Worm (Caenorhabditis elegans) whole organism, mixed stage, embryonic: Measurements from ENCODE around the gene ghi-1.

Experiments used
- M03D4.4 ChIP-seq: sonication (generic microtip); optimal IDR thresholded peaks from 2 replicates; lab custom pipeline; 2017; ENCODE audit warnings: mild to moderate bottlenecking, missing genetic modification characterization, missing compliant biosample characterization
- bed-3 ChIP-seq: fragments of 200-800 bp; sonication (Bioruptor generic); optimal IDR thresholded peaks from 3 replicates; lab custom pipeline; 2018; ENCODE audit warnings: mild to moderate bottlenecking, missing genetic modification characterization, moderate library complexity, missing compliant biosample characterization
- blmp-1 ChIP-seq: fragments of 150-350 bp; optimal IDR thresholded peaks from 2 replicates; lab custom pipeline; 2014; ENCODE audit warnings: missing biosample characterization, missing genetic modification characterization
- ceh-39 ChIP-seq: fragments of 150-350 bp; optimal IDR thresholded peaks from 2 replicates; lab custom pipeline; 2014; ENCODE audit warnings: missing biosample characterization, missing genetic modification characterization
- ceh-43 ChIP-seq: fragments of 200-800 bp; sonication (Bioruptor generic); optimal IDR thresholded peaks from 2 replicates; lab custom pipeline; 2018; ENCODE audit warnings: mild to moderate bottlenecking, missing genetic modification characterization, moderate library complexity, missing compliant biosample characterization
- ceh-83 ChIP-seq: fragments of 200-800 bp; sonication (Bioruptor generic); optimal IDR thresholded peaks from 2 replicates; lab custom pipeline; 2018; ENCODE audit warnings: mild to moderate bottlenecking, missing genetic modification characterization, missing compliant biosample characterization
- ces-1 ChIP-seq: fragments of 150-350 bp; optimal IDR thresholded peaks from 2 replicates; lab custom pipeline; 2014; ENCODE audit warnings: missing biosample characterization, missing genetic modification reagents, missing genetic modification characterization
- cnd-1 ChIP-seq: fragments of 200-800 bp; sonication (Bioruptor generic); optimal IDR thresholded peaks from 2 replicates; lab custom pipeline; 2018; ENCODE audit warnings: mild to moderate bottlenecking, missing genetic modification characterization, missing compliant biosample characterization
- drap-1 ChIP-seq: fragments of 200-800 bp; sonication (Bioruptor generic); optimal IDR thresholded peaks from 3 replicates; lab custom pipeline; 2018; ENCODE audit warnings: mild to moderate bottlenecking, missing genetic modification characterization, missing compliant biosample characterization
- elt-1 ChIP-seq: sonication (generic microtip); optimal IDR thresholded peaks from 2 replicates; lab custom pipeline; 2017; ENCODE audit warnings: missing genetic modification characterization, mild to moderate bottlenecking, missing compliant biosample characterization, antibody characterized with exemption, moderate library complexity, borderline replicate concordance; ENCODE audit not compliant: insufficient read depth
- elt-3 ChIP-seq: fragments of 150-350 bp; optimal IDR thresholded peaks from 2 replicates; lab custom pipeline; 2014; ENCODE audit warnings: missing biosample characterization, missing genetic modification characterization
- flh-1 ChIP-seq: fragments of 200-800 bp; sonication (Bioruptor generic); optimal IDR thresholded peaks from 2 replicates; lab custom pipeline; 2018; ENCODE audit warnings: mild to moderate bottlenecking, missing genetic modification characterization, moderate library complexity, missing compliant biosample characterization
- ham-2 ChIP-seq: fragments of 200-800 bp; sonication (Bioruptor generic); optimal IDR thresholded peaks from 2 replicates; lab custom pipeline; 2018; ENCODE audit warnings: mild to moderate bottlenecking, missing genetic modification characterization, missing compliant biosample characterization
- hlh-1 ChIP-seq: fragments of 150-350 bp; optimal IDR thresholded peaks from 2 replicates; lab custom pipeline; 2014; ENCODE audit warnings: missing biosample characterization, missing genetic modification reagents, missing genetic modification characterization
- lin-13 ChIP-seq: fragments of 150-350 bp; optimal IDR thresholded peaks from 2 replicates; lab custom pipeline; 2014; ENCODE audit warnings: missing biosample characterization, missing genetic modification characterization
- lin-32 ChIP-seq: fragments of 200-800 bp; sonication (Bioruptor generic); optimal IDR thresholded peaks from 2 replicates; lab custom pipeline; 2018; ENCODE audit warnings: mild to moderate bottlenecking, missing genetic modification characterization, missing compliant biosample characterization
- lsy-2 ChIP-seq: fragments of 150-350 bp; optimal IDR thresholded peaks from 2 replicates; lab custom pipeline; 2014; ENCODE audit warnings: missing biosample characterization, missing genetic modification characterization
- mab-5 ChIP-seq: fragments of 150-350 bp; optimal IDR thresholded peaks from 2 replicates; lab custom pipeline; 2014; ENCODE audit warnings: missing biosample characterization, missing genetic modification characterization
- mep-1 ChIP-seq: fragments of 150-350 bp; optimal IDR thresholded peaks from 2 replicates; lab custom pipeline; 2017; ENCODE audit warnings: missing biosample characterization, missing genetic modification reagents, missing genetic modification characterization, inconsistent platforms
- mls-2 ChIP-seq: sonication (generic microtip); optimal IDR thresholded peaks from 2 replicates; lab custom pipeline; 2016; ENCODE audit warnings: mild to moderate bottlenecking, missing genetic modification characterization, moderate library complexity, missing compliant biosample characterization
- nhr-12 ChIP-seq: fragments of 150-350 bp; optimal IDR thresholded peaks from 2 replicates; lab custom pipeline; 2014; ENCODE audit warnings: missing biosample characterization, missing genetic modification characterization
- nhr-2 ChIP-seq: fragments of 150-350 bp; optimal IDR thresholded peaks from 2 replicates; lab custom pipeline; 2014; ENCODE audit warnings: missing biosample characterization, missing genetic modification characterization
- nhr-237 ChIP-seq: fragments of 150-350 bp; optimal IDR thresholded peaks from 2 replicates; lab custom pipeline; 2014; ENCODE audit warnings: missing biosample characterization, missing genetic modification characterization
- nhr-28 ChIP-seq: fragments of 150-350 bp; optimal IDR thresholded peaks from 2 replicates; lab custom pipeline; 2014; ENCODE audit warnings: missing biosample characterization, missing genetic modification characterization
- nhr-76 ChIP-seq: sonication (generic microtip); optimal IDR thresholded peaks from 2 replicates; lab custom pipeline; 2017; ENCODE audit warnings: missing biosample characterization, missing genetic modification characterization
- pha-4 ChIP-seq: fragments of 150-350 bp; optimal IDR thresholded peaks from 2 replicates; lab custom pipeline; 2018; ENCODE audit warnings: missing biosample characterization, missing genetic modification reagents, missing genetic modification characterization
- sem-2 ChIP-seq: fragments of 200-800 bp; sonication (Bioruptor generic); optimal IDR thresholded peaks from 2 replicates; lab custom pipeline; 2018; ENCODE audit warnings: mild to moderate bottlenecking, missing genetic modification characterization, missing compliant biosample characterization
- snpc-4 ChIP-seq: fragments of 150-350 bp; optimal IDR thresholded peaks from 2 replicates; lab custom pipeline; 2014; ENCODE audit warnings: missing biosample characterization, missing genetic modification characterization
- sptf-1 ChIP-seq: sonication (generic microtip); optimal IDR thresholded peaks from 2 replicates; lab custom pipeline; 2017; ENCODE audit warnings: mild to moderate bottlenecking, missing genetic modification characterization, moderate library complexity, missing compliant biosample characterization
- tbx-8 ChIP-seq: fragments of 200-800 bp; sonication (Bioruptor generic); optimal IDR thresholded peaks from 2 replicates; lab custom pipeline; 2018; ENCODE audit warnings: mild to moderate bottlenecking, missing genetic modification characterization, moderate library complexity, missing compliant biosample characterization
- unc-120 ChIP-seq: sonication (generic microtip); optimal IDR thresholded peaks from 2 replicates; lab custom pipeline; 2017; ENCODE audit warnings: missing genetic modification characterization, missing compliant biosample characterization; ENCODE audit not compliant: poor library complexity, severe bottlenecking
- unc-39 ChIP-seq: fragments of 150-350 bp; optimal IDR thresholded peaks from 2 replicates; lab custom pipeline; 2014; ENCODE audit warnings: missing biosample characterization, missing genetic modification characterization
- unc-62 ChIP-seq: fragments of 150-350 bp; optimal IDR thresholded peaks from 2 replicates; lab custom pipeline; 2014; ENCODE audit warnings: missing biosample characterization, missing genetic modification reagents, missing genetic modification characterization
- zip-8 ChIP-seq: fragments of 150-350 bp; optimal IDR thresholded peaks from 2 replicates; lab custom pipeline; 2014; ENCODE audit warnings: missing biosample characterization, missing genetic modification characterization
- ztf-11 ChIP-seq: fragments of 150-350 bp; optimal IDR thresholded peaks from 2 replicates; lab custom pipeline; 2014; ENCODE audit warnings: missing biosample characterization, missing genetic modification characterization

The ghi-1 gene

ce11 chrII:11634057-11634676 lies 12.4 kb upstream of the ghi-1 start (continued):
- TF ChIP-seq unc-62 (GFP tag; lab: Kevin White, UChicago) = peak; percentile 82
- peak; percentile 43 for TF ChIP-seq ces-1 (GFP tag; lab: Kevin White, UChicago)
- TF ChIP-seq zip-8 = peak; percentile 2
- peak; percentile 18 for TF ChIP-seq ceh-39
- peak; percentile 71 for TF ChIP-seq lin-13 (tag; lab: Kevin White, UChicago)

DNA sequence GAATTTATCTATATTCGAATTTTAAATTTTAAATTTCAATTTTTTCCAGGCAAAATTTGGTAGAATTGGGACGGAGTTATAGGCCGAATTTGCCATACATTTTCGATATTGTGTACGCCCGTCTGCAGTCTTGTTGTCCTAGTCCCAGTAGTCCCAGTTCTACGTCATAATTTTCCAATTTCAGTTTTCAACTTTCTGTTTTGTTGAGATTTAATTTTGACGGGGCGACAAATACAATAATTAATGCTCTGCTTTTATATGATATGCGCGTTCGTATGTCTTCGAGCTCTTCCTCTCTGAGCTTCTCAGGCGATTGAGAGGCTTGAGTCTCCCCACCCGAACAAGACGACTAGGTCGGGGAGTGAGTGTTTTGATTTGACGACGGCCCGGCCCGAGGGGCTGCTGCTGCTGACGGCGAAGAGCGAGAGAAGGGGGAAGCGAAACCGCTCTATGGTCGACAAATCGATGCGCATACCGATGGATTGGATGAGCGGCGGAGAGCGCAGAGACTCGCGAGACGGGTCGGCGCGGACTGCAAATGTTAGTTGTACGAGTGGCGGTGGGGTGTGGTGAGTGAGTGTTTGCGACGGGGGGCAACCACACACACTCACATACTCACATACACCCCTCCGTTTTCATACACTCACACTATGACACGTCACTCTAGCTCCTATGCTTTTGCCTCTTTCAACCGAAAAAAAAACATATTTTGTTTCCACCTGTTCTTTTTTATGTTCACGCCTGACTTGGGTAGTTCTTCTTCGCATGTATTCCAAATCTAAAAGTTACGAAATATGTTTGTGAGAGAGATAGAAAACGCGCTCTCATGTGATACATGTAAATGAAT lies 11.6 kb upstream of the ghi-1 start:
- TF ChIP-seq nhr-237 (tag; lab: Kevin White, UChicago) = peak; percentile 54
- peak; percentile 8 for TF ChIP-seq elt-1 (tag; lab: Kevin White, UChicago)
- TF ChIP-seq nhr-12 (tag; lab: Kevin White, UChicago) = no peak
- peak; percentile 17 for TF ChIP-seq lin-32 (GFP tag; lab: Kevin White, UChicago)
- no peak for TF ChIP-seq flh-1 (GFP tag; lab: Kevin White, UChicago)
- peak; percentile 81 for TF ChIP-seq unc-62 (GFP tag; lab: Kevin White, UChicago)
- TF ChIP-seq ceh-39 = no peak
- peak; percentile 11 for TF ChIP-seq nhr-76
- TF ChIP-seq lsy-2 (tag; lab: Kevin White, UChicago) = peak; percentile 59
- TF ChIP-seq pha-4 (tag; lab: Kevin White, UChicago) = peak; percentile 91
- peak; percentile 3 for TF ChIP-seq elt-3 (tag; lab: Kevin White, UChicago)
- peak; percentile 89 for TF ChIP-seq mls-2 (tag; lab: Kevin White, UChicago)
- TF ChIP-seq unc-39 (tag; lab: Kevin White, UChicago) = no peak
- peak; percentile 34 for TF ChIP-seq sem-2 (GFP tag; lab: Kevin White, UChicago)
- no peak for TF ChIP-seq ceh-43 (GFP tag; lab: Kevin White, UChicago)
- peak; percentile 83 for TF ChIP-seq sptf-1 (tag; lab: Kevin White, UChicago)
- TF ChIP-seq tbx-8 (GFP tag; lab: Kevin White, UChicago) = no peak
- TF ChIP-seq drap-1 (GFP tag; lab: Kevin White, UChicago) = peak; percentile 81
- no peak for TF ChIP-seq mep-1 (tag; lab: Kevin White, UChicago)
- peak; percentile 94 for TF ChIP-seq ham-2 (GFP tag; lab: Kevin White, UChicago)
- TF ChIP-seq ces-1 (GFP tag; lab: Kevin White, UChicago) = peak; percentile 35
- TF ChIP-seq unc-120 = peak; percentile 73
- TF ChIP-seq snpc-4 (tag; lab: Kevin White, UChicago) = no peak
- TF ChIP-seq lin-13 (tag; lab: Kevin White, UChicago) = peak; percentile 41
- TF ChIP-seq zip-8 = no peak
- TF ChIP-seq nhr-2 (tag; lab: Kevin White, UChicago) = no peak
- TF ChIP-seq nhr-28 (tag; lab: Kevin White, UChicago) = no peak
- TF ChIP-seq cnd-1 (tag; lab: Kevin White, UChicago) = peak; percentile 76
- TF ChIP-seq ztf-11 = peak; percentile 56
- no peak for TF ChIP-seq mab-5 (tag; lab: Kevin White, UChicago)
- peak; percentile 49 for TF ChIP-seq hlh-1 (tag; lab: Kevin White, UChicago)
- no peak for TF ChIP-seq ceh-83 (GFP tag; lab: Kevin White, UChicago)
- TF ChIP-seq blmp-1 (tag; lab: Kevin White, UChicago) = no peak
- peak; percentile 63 for TF ChIP-seq M03D4.4 (tag; lab: Kevin White, UChicago)
- no peak for TF ChIP-seq bed-3

- no peak for TF ChIP-seq lin-13 (tag; lab: Kevin White, UChicago)
- TF ChIP-seq unc-39 (tag; lab: Kevin White, UChicago) = no peak
- no peak for TF ChIP-seq ceh-83 (GFP tag; lab: Kevin White, UChicago)
- TF ChIP-seq ceh-43 (GFP tag; lab: Kevin White, UChicago) = peak; percentile 13
- no peak for TF ChIP-seq nhr-76
- TF ChIP-seq mep-1 (tag; lab: Kevin White, UChicago) = peak; percentile 62
- no peak for TF ChIP-seq flh-1 (GFP tag; lab: Kevin White, UChicago)
- TF ChIP-seq M03D4.4 (tag; lab: Kevin White, UChicago) = no peak
- TF ChIP-seq bed-3 = peak; percentile 6
- peak; percentile 83 for TF ChIP-seq ces-1 (GFP tag; lab: Kevin White, UChicago)
- TF ChIP-seq hlh-1 (tag; lab: Kevin White, UChicago) = peak; percentile 97
- no peak for TF ChIP-seq drap-1 (GFP tag; lab: Kevin White, UChicago)
- TF ChIP-seq zip-8 = peak; percentile 32
- no peak for TF ChIP-seq elt-3 (tag; lab: Kevin White, UChicago)
- peak; percentile 95 for TF ChIP-seq lin-32 (GFP tag; lab: Kevin White, UChicago)
- peak; percentile 61 for TF ChIP-seq nhr-28 (tag; lab: Kevin White, UChicago)
- peak; percentile 60 for TF ChIP-seq mls-2 (tag; lab: Kevin White, UChicago)
- no peak for TF ChIP-seq snpc-4 (tag; lab: Kevin White, UChicago)
- peak; percentile 89 for TF ChIP-seq nhr-2 (tag; lab: Kevin White, UChicago)
- peak; percentile 44 for TF ChIP-seq tbx-8 (GFP tag; lab: Kevin White, UChicago)
- TF ChIP-seq cnd-1 (tag; lab: Kevin White, UChicago) = peak; percentile 94
- peak; percentile 97 for TF ChIP-seq unc-62 (GFP tag; lab: Kevin White, UChicago)
- TF ChIP-seq lsy-2 (tag; lab: Kevin White, UChicago) = peak; percentile 52
- no peak for TF ChIP-seq elt-1 (tag; lab: Kevin White, UChicago)
- peak; percentile 85 for TF ChIP-seq ceh-39
- TF ChIP-seq ztf-11 = peak; percentile 85
- TF ChIP-seq blmp-1 (tag; lab: Kevin White, UChicago) = peak; percentile 55
- TF ChIP-seq ham-2 (GFP tag; lab: Kevin White, UChicago) = peak; percentile 98
- peak; percentile 36 for TF ChIP-seq mab-5 (tag; lab: Kevin White, UChicago)
- TF ChIP-seq unc-120 = peak; percentile 61
- TF ChIP-seq sem-2 (GFP tag; lab: Kevin White, UChicago) = no peak
- TF ChIP-seq sptf-1 (tag; lab: Kevin White, UChicago) = peak; percentile 73
- no peak for TF ChIP-seq nhr-12 (tag; lab: Kevin White, UChicago)
- peak; percentile 31 for TF ChIP-seq pha-4 (tag; lab: Kevin White, UChicago)
- TF ChIP-seq nhr-237 (tag; lab: Kevin White, UChicago) = peak; percentile 83
Measured at ce11 chrII:11635745-11636161, 10.8 kb upstream of the ghi-1 start.
